Fruit fly (Drosophila melanogaster) whole organism, embryonic: Measurements from ENCODE around the gene CG13108.

ENCODE experiments used
- Bdp1 ChIP-seq: fragments of 200-800 bp; sonication (Bioruptor generic); optimal IDR thresholded peaks from 3 replicates; lab custom pipeline; 2016; ENCODE audit warnings: missing biosample characterization, missing genetic modification characterization
- CG3065 ChIP-seq: fragments of 200-800 bp; sonication (Bioruptor generic); optimal IDR thresholded peaks from 2 replicates; lab custom pipeline; 2016; ENCODE audit warnings: missing biosample characterization, missing genetic modification characterization
- CG8765 ChIP-seq: fragments of 200-800 bp; sonication (Bioruptor generic); IDR thresholded peaks from 2 replicates; pipeline ENCODE4 v1.3.6; 2022; ENCODE audit warnings: missing biosample characterization, missing genetic modification characterization
- Drgx ChIP-seq: fragments of 200-800 bp; sonication (Bioruptor generic); IDR thresholded peaks from 2 replicates; pipeline ENCODE4 v1.3.6; 2022; ENCODE audit warnings: missing biosample characterization, missing genetic modification characterization
- Fer1 ChIP-seq: fragments of 200-800 bp; sonication (Bioruptor generic); optimal IDR thresholded peaks from 2 replicates; lab custom pipeline; 2017; ENCODE audit warnings: missing biosample characterization, mild to moderate bottlenecking, missing genetic modification characterization
- Gsc ChIP-seq: fragments of 200-800 bp; sonication (Bioruptor generic); IDR thresholded peaks from 2 replicates; pipeline ENCODE4 v1.3.6; 2022; ENCODE audit warnings: missing biosample characterization, missing genetic modification characterization
- HLH3B ChIP-seq: fragments of 200-800 bp; sonication (Bioruptor generic); IDR thresholded peaks from 2 replicates; pipeline ENCODE4 v1.3.6; 2022; ENCODE audit warnings: missing biosample characterization, missing genetic modification characterization
- Hr51 ChIP-seq, 2 experiments: fragments of 200-800 bp; sonication (Bioruptor generic); optimal IDR thresholded peaks; 2 replicates in 1 of 2; 3 replicates in 1 of 2; lab custom pipeline; 2016 to 2018; ENCODE audit warnings: missing biosample characterization in 2 of 2, missing genetic modification characterization in 2 of 2, mild to moderate bottlenecking in 1 of 2, moderate library complexity in 1 of 2
- Meics ChIP-seq: fragments of 200-800 bp; sonication (Bioruptor generic); optimal IDR thresholded peaks from 2 replicates; lab custom pipeline; 2017; ENCODE audit warnings: missing biosample characterization, mild to moderate bottlenecking, missing genetic modification characterization
- Nf-YC ChIP-seq: fragments of 200-800 bp; optimal IDR thresholded peaks from 3 replicates; lab custom pipeline; 2019; ENCODE audit warnings: missing biosample characterization, mild to moderate bottlenecking, missing genetic modification characterization, moderate library complexity
- Tbp ChIP-seq: fragments of >200 bp; optimal IDR thresholded peaks from 2 replicates; lab custom pipeline; 2018; ENCODE audit warnings: missing biosample characterization, missing genetic modification characterization
- cg ChIP-seq: fragments of 200-800 bp; sonication (Bioruptor generic); optimal IDR thresholded peaks from 3 replicates; lab custom pipeline; 2019; ENCODE audit warnings: missing biosample characterization, mild to moderate bottlenecking, missing genetic modification characterization, moderate library complexity
- gsb-n ChIP-seq: fragments of 200-800 bp; sonication (Bioruptor generic); optimal IDR thresholded peaks from 3 replicates; lab custom pipeline; 2018; ENCODE audit warnings: missing biosample characterization, mild to moderate bottlenecking, missing genetic modification characterization
- tup ChIP-seq: fragments of 200-800 bp; sonication (Bioruptor generic); optimal IDR thresholded peaks from 2 replicates; lab custom pipeline; 2016; ENCODE audit warnings: missing biosample characterization, mild to moderate bottlenecking, missing genetic modification characterization, moderate library complexity

- TF ChIP-seq HLH3B (no peak), cg (GFP tag; lab: Kevin White, UChicago) (no peak), CG8765 (GFP tag; lab: Robert Waterston, UW) (no peak), Drgx (GFP tag; lab: Robert Waterston, UW) (no peak), Bdp1 (GFP tag; lab: Kevin White, UChicago) (no peak), gsb-n (tag; lab: Kevin White, UChicago) (no peak), Fer1 (no peak), tup (GFP tag; lab: Kevin White, UChicago) (no peak), CG3065 (GFP tag; lab: Kevin White, UChicago) (no peak), Meics (GFP tag; lab: Kevin White, UChicago) (no peak), Tbp (no peak), Gsc (GFP tag; lab: Robert Waterston, UW) (no peak), Hr51 (GFP tag; optimal IDR thresholded peaks at IDR 0.05; lab: Kevin White, UChicago) (no peak), Nf-YC (tag; lab: Kevin White, UChicago) (no peak)
These were observed 30.6 kb downstream of the CG13108 start for dm6 chr2L:9194663-9195062.
